Worm (Caenorhabditis elegans) whole organism, L3 larva: Measurements from ENCODE around the gene srxa-10.

Source experiments
- aly-2 ChIP-seq: fragments of 150-350 bp; optimal IDR thresholded peaks from 2 replicates; lab custom pipeline; 2014; ENCODE audit warnings: missing biosample characterization, missing genetic modification characterization
- elt-2 ChIP-seq: sonication (generic microtip); optimal IDR thresholded peaks from 2 replicates; lab custom pipeline; 2016; ENCODE audit warnings: missing genetic modification reagents, mild to moderate bottlenecking, missing genetic modification characterization, missing compliant biosample characterization
- elt-3 ChIP-seq, 3 experiments: fragments of 150-350 bp in 1 of 3; sonication (generic microtip) in 2 of 3; optimal IDR thresholded peaks; 2 replicates in 2 of 3; 4 replicates in 1 of 3; lab custom pipeline; 2014 to 2017; ENCODE audit warnings: missing biosample characterization in 3 of 3, missing genetic modification characterization in 3 of 3
- mdl-1 ChIP-seq: fragments of 150-350 bp; optimal IDR thresholded peaks from 2 replicates; lab custom pipeline; 2014; ENCODE audit warnings: missing biosample characterization, missing genetic modification characterization
- nhr-12 ChIP-seq: fragments of 150-350 bp; optimal IDR thresholded peaks from 2 replicates; lab custom pipeline; 2014; ENCODE audit warnings: missing biosample characterization, missing genetic modification characterization
- pqm-1 ChIP-seq: fragments of 150-350 bp; optimal IDR thresholded peaks from 2 replicates; lab custom pipeline; 2017; ENCODE audit warnings: missing biosample characterization, missing genetic modification characterization, inconsistent platforms
- sea-2 ChIP-seq: fragments of 150-350 bp; sonication (generic microtip); optimal IDR thresholded peaks from 4 replicates; lab custom pipeline; 2014; ENCODE audit warnings: missing biosample characterization, missing genetic modification reagents, missing genetic modification characterization
- tbx-2 ChIP-seq: sonication (generic microtip); optimal IDR thresholded peaks from 2 replicates; lab custom pipeline; 2016; ENCODE audit warnings: mild to moderate bottlenecking, missing genetic modification characterization, missing compliant biosample characterization

ce11 chrIII:9818763-9819162 is 22.4 kb upstream of the srxa-10 start, which contains the start of gene panl-3:
- TF ChIP-seq pqm-1 (tag; lab: Kevin White, UChicago) (no peak), tbx-2 (tag; lab: Kevin White, UChicago) (no peak), elt-2 (tag; lab: Kevin White, UChicago) (peak; percentile 26), elt-3 (tag; optimal IDR thresholded peaks at IDR 0.05; lab: Kevin White, UChicago) (no peak), sea-2 (no peak), nhr-12 (no peak), aly-2 (tag; lab: Kevin White, UChicago) (no peak), mdl-1 (tag; lab: Kevin White, UChicago) (peak; percentile 36)
